Fruit fly (Drosophila melanogaster) whole organism, embryonic: ENCODE data around the gene sit.

Experiments
- Abd-B ChIP-seq: fragments of 200-800 bp; sonication (Bioruptor generic); optimal IDR thresholded peaks from 2 replicates; lab custom pipeline; 2018; ENCODE audit warnings: missing biosample characterization, mild to moderate bottlenecking, missing genetic modification characterization, moderate library complexity
- Atf6 ChIP-seq: fragments of 200-800 bp; sonication (Bioruptor generic); IDR thresholded peaks from 2 replicates; pipeline ENCODE4 v1.3.6; 2022; ENCODE audit warnings: missing biosample characterization, missing genetic modification characterization
- Bgb ChIP-seq: fragments of 200-800 bp; sonication (Bioruptor generic); IDR thresholded peaks from 2 replicates; pipeline ENCODE4 v1.3.6; 2022; ENCODE audit warnings: missing biosample characterization, missing genetic modification characterization; ENCODE audit not compliant: partially characterized antibody
- CG10366 ChIP-seq: fragments of 200-800 bp; sonication (Bioruptor generic); IDR thresholded peaks from 2 replicates; pipeline ENCODE4 v1.3.6; 2022; ENCODE audit warnings: missing biosample characterization, missing genetic modification characterization
- CG11504 ChIP-seq: fragments of 200-800 bp; sonication (Bioruptor generic); optimal IDR thresholded peaks from 3 replicates; lab custom pipeline; 2019; ENCODE audit warnings: missing biosample characterization, mild to moderate bottlenecking, missing genetic modification characterization, moderate library complexity
- CG12104 ChIP-seq: fragments of 200-800 bp; sonication (Bioruptor generic); optimal IDR thresholded peaks from 3 replicates; lab custom pipeline; 2016; ENCODE audit warnings: missing biosample characterization, missing genetic modification characterization
- CG1603 ChIP-seq: fragments of 200-800 bp; sonication (Bioruptor generic); optimal IDR thresholded peaks from 2 replicates; lab custom pipeline; 2019; ENCODE audit warnings: missing biosample characterization, mild to moderate bottlenecking, missing genetic modification characterization, moderate library complexity
- CG17385 ChIP-seq: fragments of 200-800 bp; sonication (Bioruptor generic); optimal IDR thresholded peaks from 3 replicates; lab custom pipeline; 2018; ENCODE audit warnings: missing biosample characterization, mild to moderate bottlenecking, missing genetic modification characterization
- CG18599 ChIP-seq: fragments of 200-800 bp; sonication (Bioruptor generic); optimal IDR thresholded peaks from 3 replicates; lab custom pipeline; 2017; ENCODE audit warnings: missing biosample characterization, missing genetic modification characterization, mild to moderate bottlenecking, moderate library complexity, missing genetic modification reagents
- CG3065 ChIP-seq: fragments of 200-800 bp; sonication (Bioruptor generic); optimal IDR thresholded peaks from 2 replicates; lab custom pipeline; 2016; ENCODE audit warnings: missing biosample characterization, missing genetic modification characterization
- CG31224 ChIP-seq: fragments of 200-800 bp; sonication (Bioruptor generic); IDR thresholded peaks from 2 replicates; pipeline ENCODE4 v1.3.6; 2022; ENCODE audit warnings: missing biosample characterization, missing genetic modification characterization
- CG34376 ChIP-seq: fragments of 200-800 bp; sonication (Bioruptor generic); optimal IDR thresholded peaks from 2 replicates; lab custom pipeline; 2018; ENCODE audit warnings: missing biosample characterization, mild to moderate bottlenecking, missing genetic modification characterization
- CG4360 ChIP-seq: fragments of 200-800 bp; sonication (Bioruptor generic); IDR thresholded peaks from 2 replicates; pipeline ENCODE4 v1.3.6; 2022; ENCODE audit warnings: missing biosample characterization, missing genetic modification characterization
- CG7271 ChIP-seq: fragments of 200-800 bp; sonication (Bioruptor generic); optimal IDR thresholded peaks from 2 replicates; lab custom pipeline; 2018; ENCODE audit warnings: missing biosample characterization, mild to moderate bottlenecking, missing genetic modification characterization, moderate library complexity
- CG7745 ChIP-seq: fragments of 200-800 bp; sonication (Bioruptor generic); optimal IDR thresholded peaks from 2 replicates; lab custom pipeline; 2018; ENCODE audit warnings: missing biosample characterization, mild to moderate bottlenecking, missing genetic modification characterization, moderate library complexity
- CG7928 ChIP-seq: fragments of 200-800 bp; sonication (Bioruptor generic); optimal IDR thresholded peaks from 2 replicates; lab custom pipeline; 2017; ENCODE audit warnings: missing biosample characterization, mild to moderate bottlenecking, missing genetic modification characterization
- CG8089 ChIP-seq: fragments of 200-800 bp; sonication (Bioruptor generic); optimal IDR thresholded peaks from 3 replicates; lab custom pipeline; 2016; ENCODE audit warnings: missing biosample characterization, missing genetic modification characterization
- Dip2 ChIP-seq: fragments of 200-800 bp; sonication (Bioruptor generic); IDR thresholded peaks from 2 replicates; pipeline ENCODE4 v1.3.6; 2022; ENCODE audit warnings: missing biosample characterization, missing genetic modification characterization
- Dref ChIP-seq: fragments of 200-800 bp; sonication (Bioruptor generic); IDR thresholded peaks from 2 replicates; pipeline ENCODE4 v1.3.6; 2022; ENCODE audit warnings: missing biosample characterization, missing genetic modification characterization
- E2f2 ChIP-seq: fragments of 200-800 bp; sonication (Bioruptor generic); IDR thresholded peaks from 2 replicates; pipeline ENCODE4 v1.3.6; 2022; ENCODE audit warnings: missing biosample characterization, missing genetic modification characterization
- Fer2 ChIP-seq: fragments of 200-800 bp; sonication (Bioruptor generic); optimal IDR thresholded peaks from 2 replicates; lab custom pipeline; 2018; ENCODE audit warnings: missing biosample characterization, mild to moderate bottlenecking, missing genetic modification characterization, moderate library complexity
- Jarid2 ChIP-seq: fragments of 200-800 bp; sonication (Bioruptor generic); optimal IDR thresholded peaks from 3 replicates; lab custom pipeline; 2017; ENCODE audit warnings: mild to moderate bottlenecking, missing biosample characterization, missing genetic modification reagents, missing genetic modification characterization
- Max ChIP-seq: fragments of 200-800 bp; sonication (Bioruptor generic); optimal IDR thresholded peaks from 2 replicates; lab custom pipeline; 2016; ENCODE audit warnings: missing biosample characterization, mild to moderate bottlenecking, missing genetic modification characterization
- Meics ChIP-seq: fragments of 200-800 bp; sonication (Bioruptor generic); optimal IDR thresholded peaks from 2 replicates; lab custom pipeline; 2017; ENCODE audit warnings: missing biosample characterization, mild to moderate bottlenecking, missing genetic modification characterization
- Mrtf ChIP-seq: fragments of 200-800 bp; sonication (Bioruptor generic); IDR thresholded peaks from 3 replicates; pipeline ENCODE4 v1.3.6; 2022; ENCODE audit warnings: missing biosample characterization, missing genetic modification characterization
- NFAT ChIP-seq: fragments of 200-800 bp; sonication (Bioruptor generic); IDR thresholded peaks from 2 replicates; pipeline ENCODE4 v1.3.6; 2022; ENCODE audit warnings: missing biosample characterization, missing genetic modification characterization
- Nf-YC ChIP-seq: fragments of 200-800 bp; optimal IDR thresholded peaks from 3 replicates; lab custom pipeline; 2019; ENCODE audit warnings: missing biosample characterization, mild to moderate bottlenecking, missing genetic modification characterization, moderate library complexity
- Rx ChIP-seq: fragments of 200-800 bp; sonication (Bioruptor generic); IDR thresholded peaks from 2 replicates; pipeline ENCODE4 v1.3.6; 2022; ENCODE audit warnings: missing biosample characterization, missing genetic modification characterization
- Xbp1 ChIP-seq: fragments of 200-800 bp; sonication (Bioruptor generic); optimal IDR thresholded peaks from 3 replicates; lab custom pipeline; 2016; ENCODE audit warnings: missing biosample characterization, mild to moderate bottlenecking, missing genetic modification characterization
- az2 ChIP-seq: fragments of 200-800 bp; sonication (Bioruptor generic); optimal IDR thresholded peaks from 3 replicates; lab custom pipeline; 2016; ENCODE audit warnings: missing biosample characterization, missing genetic modification characterization
- br ChIP-seq: fragments of >200 bp; optimal IDR thresholded peaks from 2 replicates; lab custom pipeline; 2017
- bsh ChIP-seq, 2 experiments: fragments of 200-800 bp; sonication (Bioruptor generic); optimal IDR thresholded peaks; 2 replicates each; lab custom pipeline; 2017 to 2018; ENCODE audit warnings: mild to moderate bottlenecking in 2 of 2, missing biosample characterization in 2 of 2, missing genetic modification characterization in 2 of 2, moderate library complexity in 1 of 2
- cas ChIP-seq: fragments of 200-800 bp; sonication (Bioruptor generic); IDR thresholded peaks from 2 replicates; pipeline ENCODE4 v1.3.6; 2022; ENCODE audit warnings: missing biosample characterization, missing genetic modification characterization
- disco-r ChIP-seq: fragments of 200-800 bp; sonication (Bioruptor generic); optimal IDR thresholded peaks from 2 replicates; lab custom pipeline; 2016; ENCODE audit warnings: missing biosample characterization, missing genetic modification characterization
- dysf ChIP-seq: fragments of 200-800 bp; sonication (Bioruptor generic); IDR thresholded peaks from 3 replicates; pipeline ENCODE4 v1.3.6; 2022; ENCODE audit warnings: missing biosample characterization, missing genetic modification characterization
- fd3F ChIP-seq: fragments of 200-800 bp; sonication (Bioruptor generic); optimal IDR thresholded peaks from 2 replicates; lab custom pipeline; 2018; ENCODE audit warnings: missing biosample characterization, mild to moderate bottlenecking, missing genetic modification characterization, moderate library complexity
- fru ChIP-seq: fragments of >200 bp; optimal IDR thresholded peaks from 2 replicates; lab custom pipeline; 2017
- ftz-f1 ChIP-seq: fragments of 200-800 bp; sonication (Bioruptor generic); optimal IDR thresholded peaks from 2 replicates; lab custom pipeline; 2016; ENCODE audit warnings: missing biosample characterization, missing genetic modification characterization
- gt ChIP-seq: fragments of 200-800 bp; sonication (Bioruptor generic); IDR thresholded peaks from 2 replicates; pipeline ENCODE4 v1.3.6; 2022; ENCODE audit warnings: missing biosample characterization, missing genetic modification characterization
- hb ChIP-seq: fragments of 200-800 bp; sonication (Bioruptor generic); IDR thresholded peaks from 3 replicates; pipeline ENCODE4 v1.3.6; 2022; ENCODE audit warnings: missing biosample characterization, missing genetic modification characterization; ENCODE audit not compliant: partially characterized antibody
- lbe ChIP-seq: fragments of 200-800 bp; sonication (Bioruptor generic); optimal IDR thresholded peaks from 2 replicates; lab custom pipeline; 2016; ENCODE audit warnings: missing biosample characterization, mild to moderate bottlenecking, missing genetic modification characterization
- luna ChIP-seq: fragments of 200-800 bp; sonication (Bioruptor generic); optimal IDR thresholded peaks from 2 replicates; lab custom pipeline; 2016; ENCODE audit warnings: missing biosample characterization, missing genetic modification characterization
- peb ChIP-seq: fragments of 200-800 bp; sonication (Bioruptor generic); IDR thresholded peaks from 2 replicates; pipeline ENCODE4 v1.3.6; 2022; ENCODE audit warnings: missing biosample characterization, missing genetic modification characterization
- pzg ChIP-seq: fragments of 200-800 bp; sonication (Bioruptor generic); optimal IDR thresholded peaks from 3 replicates; lab custom pipeline; 2018; ENCODE audit warnings: missing biosample characterization, mild to moderate bottlenecking, missing genetic modification characterization, moderate library complexity
- repo ChIP-seq: fragments of 200-800 bp; sonication (Bioruptor generic); optimal IDR thresholded peaks from 2 replicates; lab custom pipeline; 2016; ENCODE audit warnings: missing biosample characterization, missing genetic modification characterization
- sna ChIP-seq: fragments of 200-800 bp; sonication (Bioruptor generic); IDR thresholded peaks from 2 replicates; pipeline ENCODE4 v1.3.6; 2022; ENCODE audit warnings: missing biosample characterization, missing genetic modification characterization; ENCODE audit not compliant: partially characterized antibody
- unpg ChIP-seq: fragments of 200-800 bp; sonication (Bioruptor generic); optimal IDR thresholded peaks from 3 replicates; lab custom pipeline; 2018; ENCODE audit warnings: missing biosample characterization, mild to moderate bottlenecking, missing genetic modification characterization, moderate library complexity
- vnd ChIP-seq: fragments of 200-800 bp; sonication (Bioruptor generic); IDR thresholded peaks from 3 replicates; pipeline ENCODE4 v1.3.6; 2022; ENCODE audit warnings: missing biosample characterization, missing genetic modification characterization; ENCODE audit not compliant: partially characterized antibody
- z ChIP-seq: fragments of 200-800 bp; sonication (Bioruptor generic); IDR thresholded peaks from 3 replicates; pipeline ENCODE4 v1.3.6; 2022; ENCODE audit warnings: missing biosample characterization, missing genetic modification characterization
- zf30C ChIP-seq: fragments of 200-800 bp; sonication (Bioruptor generic); optimal IDR thresholded peaks from 3 replicates; lab custom pipeline; 2018; ENCODE audit warnings: missing biosample characterization, mild to moderate bottlenecking, missing genetic modification characterization

The sit gene

DNA sequence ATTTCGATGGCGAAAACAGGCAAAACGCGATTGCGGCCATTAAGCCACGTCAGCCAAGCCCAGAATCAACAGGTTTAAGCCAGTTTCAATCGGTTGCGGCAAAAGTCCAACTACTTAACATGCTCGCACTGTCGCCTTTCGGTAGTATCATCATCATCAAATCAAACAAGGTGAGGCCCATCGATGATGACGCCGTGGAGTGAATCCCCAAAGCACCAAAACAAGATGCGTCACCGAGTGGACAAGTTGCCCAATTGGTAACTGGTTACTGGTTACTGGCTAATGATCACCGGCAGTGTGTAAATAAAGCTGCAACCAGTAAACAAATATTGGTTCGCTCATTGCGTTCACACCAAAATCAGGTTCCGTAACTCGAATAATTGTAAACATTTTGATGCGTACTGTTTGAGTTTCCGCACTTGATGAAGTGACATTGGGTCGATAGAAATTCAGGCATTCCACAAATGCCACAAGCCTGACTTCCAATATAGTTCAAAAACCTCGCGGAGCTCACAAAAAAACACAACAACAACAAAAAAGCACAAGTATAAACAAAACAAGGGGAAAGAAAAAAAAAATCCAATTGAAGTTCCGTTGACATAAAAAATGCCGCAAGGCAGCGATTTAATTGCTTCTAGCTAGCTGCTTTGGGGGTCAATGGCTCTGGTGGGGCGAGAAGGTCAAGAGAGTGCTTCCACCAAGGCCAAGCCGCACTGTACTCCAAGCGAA lies 37.9 kb downstream of the sit start (continued):
- TF ChIP-seq CG7928 (GFP tag; lab: Kevin White, UChicago) (no peak), NFAT (GFP tag; lab: Robert Waterston, UW) (no peak), unpg (GFP tag; lab: Kevin White, UChicago) (peak; percentile 52), disco-r (GFP tag; lab: Kevin White, UChicago) (no peak), Rx (GFP tag; lab: Robert Waterston, UW) (no peak), hb (GFP tag; lab: Robert Waterston, UW) (no peak), Xbp1 (GFP tag; lab: Kevin White, UChicago) (peak; percentile 31), dysf (GFP tag; lab: Robert Waterston, UW) (no peak), CG17385 (peak; percentile 59), CG12104 (GFP tag; lab: Kevin White, UChicago) (peak; percentile 14), ftz-f1 (peak; percentile 92), Abd-B (GFP tag; lab: Kevin White, UChicago) (no peak), Mrtf (no peak), CG11504 (tag; lab: Kevin White, UChicago) (peak; percentile 43), CG4360 (GFP tag; lab: Robert Waterston, UW) (peak; percentile 40; the same call in 1 of the 2 replicates), CG34376 (GFP tag; lab: Kevin White, UChicago) (no peak), CG10366 (no peak), br (lab: Kevin White, UChicago) (no peak), E2f2 (GFP tag; lab: Robert Waterston, UW) (peak; percentile 40; the same call in 1 of the 2 replicates), Max (GFP tag; lab: Kevin White, UChicago) (peak; percentile 21), CG18599 (GFP tag; lab: Kevin White, UChicago) (peak; percentile 43), lbe (GFP tag; lab: Kevin White, UChicago) (no peak), Jarid2 (GFP tag; lab: Kevin White, UChicago) (peak; percentile 39), CG8089 (peak; percentile 60), peb (no peak), cas (GFP tag; lab: Robert Waterston, UW) (0 out of 2 replicates have a peak, but pooled peaks have one; percentile 16), CG1603 (tag; lab: Kevin White, UChicago) (peak; percentile 75), Atf6 (GFP tag; lab: Robert Waterston, UW) (peak; percentile 5; the same call in 1 of the 2 replicates), gt (GFP tag; lab: Robert Waterston, UW) (no peak), CG7745 (tag; lab: Kevin White, UChicago) (peak; percentile 21), Dip2 (GFP tag; lab: Robert Waterston, UW) (no peak), Nf-YC (tag; lab: Kevin White, UChicago) (peak; percentile 28), CG31224 (GFP tag; lab: Robert Waterston, UW) (0 out of 2 replicates have a peak, but pooled peaks have one; percentile 32), z (GFP tag; lab: Robert Waterston, UW) (0 out of 3 replicates have a peak, but pooled peaks have one; percentile 55), fru (lab: Kevin White, UChicago) (no peak), zf30C (no peak), Dref (GFP tag; lab: Robert Waterston, UW) (no peak), Bgb (GFP tag; lab: Robert Waterston, UW) (no peak), repo (GFP tag; lab: Kevin White, UChicago) (peak; percentile 53), Fer2 (tag; lab: Kevin White, UChicago) (peak; percentile 36), bsh (GFP tag; optimal IDR thresholded peaks at IDR 0.05; lab: Kevin White, UChicago) (peak in 1 of 2 experiments; percentile 70), sna (GFP tag; lab: Robert Waterston, UW) (no peak), vnd (no peak), Meics (GFP tag; lab: Kevin White, UChicago) (peak; percentile 5), az2 (GFP tag; lab: Kevin White, UChicago) (no peak), luna (GFP tag; lab: Kevin White, UChicago) (no peak), CG3065 (GFP tag; lab: Kevin White, UChicago) (no peak), fd3F (GFP tag; lab: Kevin White, UChicago) (peak; percentile 43), CG7271 (peak; percentile 42), pzg (GFP tag; lab: Kevin White, UChicago) (no peak)
